Worm (Caenorhabditis elegans) whole organism, L1 larva: ENCODE results near the gene Y41D4B.14.

Experiments used
- C16A3.4 ChIP-seq: fragments of 150-350 bp; optimal IDR thresholded peaks from 2 replicates; lab custom pipeline; 2014; ENCODE audit warnings: missing biosample characterization, missing genetic modification characterization
- Y116A8C.19 ChIP-seq: sonication (generic microtip); optimal IDR thresholded peaks from 2 replicates; lab custom pipeline; 2016; ENCODE audit warnings: missing compliant biosample characterization, missing genetic modification characterization, borderline replicate concordance
- ama-1 ChIP-seq: fragments of 150-350 bp; optimal IDR thresholded peaks from 2 replicates; lab custom pipeline; 2014
- blmp-1 ChIP-seq: fragments of 150-350 bp; optimal IDR thresholded peaks from 2 replicates; lab custom pipeline; 2014; ENCODE audit warnings: missing biosample characterization, missing genetic modification characterization
- ceh-8 ChIP-seq: fragments of 200-800 bp; sonication (Bioruptor generic); optimal IDR thresholded peaks from 2 replicates; lab custom pipeline; 2018; ENCODE audit warnings: mild to moderate bottlenecking, missing genetic modification characterization, moderate library complexity, missing compliant biosample characterization
- ceh-88 ChIP-seq: fragments of 200-800 bp; sonication (Bioruptor generic); IDR thresholded peaks from 2 replicates; pipeline ENCODE4 v1.3.6; 2022; ENCODE audit warnings: missing genetic modification characterization, missing compliant biosample characterization
- efl-1 ChIP-seq, 4 experiments: fragments of 150-350 bp; optimal IDR thresholded peaks in 3 of 4; peaks in 1 of 4; 1 replicate in 1 of 4; 2 replicates in 3 of 4; lab custom pipeline; 2014; ENCODE audit warnings: missing biosample characterization in 2 of 4, missing genetic modification characterization in 2 of 4, missing genetic modification reagents in 2 of 4
- egl-13 ChIP-seq: sonication (generic microtip); optimal IDR thresholded peaks from 2 replicates; lab custom pipeline; 2016; ENCODE audit warnings: missing genotype, missing genetic modification reagents, missing genetic modification characterization, missing compliant biosample characterization
- elt-2 ChIP-seq: sonication (generic microtip); optimal IDR thresholded peaks from 2 replicates; lab custom pipeline; 2016; ENCODE audit warnings: missing genetic modification characterization, mild to moderate bottlenecking, inconsistent platforms, missing compliant biosample characterization, missing genetic modification reagents
- hlh-4 ChIP-seq: sonication (generic microtip); optimal IDR thresholded peaks from 2 replicates; lab custom pipeline; 2016; ENCODE audit warnings: mild to moderate bottlenecking, missing genetic modification characterization, missing compliant biosample characterization
- hpl-2 ChIP-seq: fragments of 150-350 bp; optimal IDR thresholded peaks from 2 replicates; lab custom pipeline; 2014; ENCODE audit warnings: missing biosample characterization, missing genetic modification reagents, missing genetic modification characterization
- jun-1 ChIP-seq: fragments of 150-350 bp; optimal IDR thresholded peaks from 2 replicates; lab custom pipeline; 2014; ENCODE audit warnings: missing biosample characterization, missing genetic modification reagents, missing genetic modification characterization
- lin-13 ChIP-seq: fragments of 150-350 bp; optimal IDR thresholded peaks from 2 replicates; lab custom pipeline; 2014; ENCODE audit warnings: missing biosample characterization, missing genetic modification reagents, missing genetic modification characterization
- lin-15B ChIP-seq: fragments of 150-350 bp; sonication (generic microtip); optimal IDR thresholded peaks from 3 replicates; lab custom pipeline; 2014; ENCODE audit warnings: missing biosample characterization, missing genetic modification characterization
- lin-39 ChIP-seq: fragments of 150-350 bp; optimal IDR thresholded peaks from 2 replicates; lab custom pipeline; 2014; ENCODE audit warnings: missing biosample characterization, missing genetic modification reagents, missing genetic modification characterization
- nhr-19 ChIP-seq: fragments of 200-800 bp; sonication (Bioruptor generic); conservative IDR thresholded peaks from 2 replicates; pipeline ENCODE4 v1.3.6; 2022; ENCODE audit warnings: missing genetic modification characterization, missing compliant biosample characterization
- nhr-237 ChIP-seq: fragments of 150-350 bp; optimal IDR thresholded peaks from 2 replicates; lab custom pipeline; 2014; ENCODE audit warnings: missing biosample characterization, missing genetic modification characterization
- nhr-71 ChIP-seq: sonication (generic microtip); optimal IDR thresholded peaks from 2 replicates; lab custom pipeline; 2016; ENCODE audit warnings: mild to moderate bottlenecking, missing genetic modification characterization, moderate library complexity, missing compliant biosample characterization
- nhr-76 ChIP-seq: sonication (generic microtip); optimal IDR thresholded peaks from 2 replicates; lab custom pipeline; 2017; ENCODE audit warnings: missing biosample characterization, missing genetic modification characterization
- nhr-85 ChIP-seq: sonication (generic microtip); peaks from one replicate; lab custom pipeline; 2016; ENCODE audit warnings: missing genetic modification characterization, inconsistent platforms, missing compliant biosample characterization
- nhr-90 ChIP-seq: sonication (generic microtip); optimal IDR thresholded peaks from 2 replicates; lab custom pipeline; 2016; ENCODE audit warnings: mild to moderate bottlenecking, missing genetic modification characterization, missing compliant biosample characterization; ENCODE audit not compliant: poor library complexity
- pax-3 ChIP-seq: fragments of 200-800 bp; sonication (Bioruptor generic); optimal IDR thresholded peaks from 2 replicates; lab custom pipeline; 2018; ENCODE audit warnings: mild to moderate bottlenecking, missing genetic modification characterization, moderate library complexity, missing compliant biosample characterization
- rnt-1 ChIP-seq: sonication (generic microtip); optimal IDR thresholded peaks from 2 replicates; lab custom pipeline; 2016; ENCODE audit warnings: mild to moderate bottlenecking, missing genetic modification characterization, moderate library complexity, missing compliant biosample characterization
- swsn-7 ChIP-seq: sonication (generic microtip); optimal IDR thresholded peaks from 2 replicates; lab custom pipeline; 2016; ENCODE audit warnings: missing genetic modification characterization, missing compliant biosample characterization
- tbx-2 ChIP-seq: sonication (generic microtip); optimal IDR thresholded peaks from 2 replicates; lab custom pipeline; 2016; ENCODE audit warnings: missing genetic modification characterization, missing compliant biosample characterization
- tlp-1 ChIP-seq: fragments of 150-350 bp; optimal IDR thresholded peaks from 2 replicates; lab custom pipeline; 2014; ENCODE audit warnings: missing biosample characterization, missing genetic modification characterization
- unc-130 ChIP-seq: fragments of 150-350 bp; optimal IDR thresholded peaks from 2 replicates; lab custom pipeline; 2017; ENCODE audit warnings: missing biosample characterization, missing genetic modification characterization, inconsistent platforms
- unc-62 ChIP-seq: fragments of 150-350 bp; optimal IDR thresholded peaks from 2 replicates; lab custom pipeline; 2014; ENCODE audit warnings: missing biosample characterization, missing genetic modification reagents, missing genetic modification characterization
- unc-86 ChIP-seq: sonication (generic microtip); optimal IDR thresholded peaks from 2 replicates; lab custom pipeline; 2016; ENCODE audit warnings: missing genetic modification characterization, missing compliant biosample characterization
- unc-98 ChIP-seq: fragments of 200-800 bp; sonication (Bioruptor generic); IDR thresholded peaks from 2 replicates; pipeline ENCODE4 v1.3.6; 2022; ENCODE audit warnings: missing genetic modification characterization, missing compliant biosample characterization
- xbp-1 ChIP-seq: sonication (generic microtip); optimal IDR thresholded peaks from 2 replicates; lab custom pipeline; 2016; ENCODE audit warnings: missing genetic modification characterization, missing compliant biosample characterization
- zag-1 ChIP-seq: fragments of 150-350 bp; optimal IDR thresholded peaks from 2 replicates; lab custom pipeline; 2014; ENCODE audit warnings: missing biosample characterization, missing genetic modification characterization
- ztf-4 ChIP-seq: fragments of 150-350 bp; optimal IDR thresholded peaks from 2 replicates; lab custom pipeline; 2014; ENCODE audit warnings: missing biosample characterization, missing genetic modification characterization

Y41D4B.14 gene

DNA sequence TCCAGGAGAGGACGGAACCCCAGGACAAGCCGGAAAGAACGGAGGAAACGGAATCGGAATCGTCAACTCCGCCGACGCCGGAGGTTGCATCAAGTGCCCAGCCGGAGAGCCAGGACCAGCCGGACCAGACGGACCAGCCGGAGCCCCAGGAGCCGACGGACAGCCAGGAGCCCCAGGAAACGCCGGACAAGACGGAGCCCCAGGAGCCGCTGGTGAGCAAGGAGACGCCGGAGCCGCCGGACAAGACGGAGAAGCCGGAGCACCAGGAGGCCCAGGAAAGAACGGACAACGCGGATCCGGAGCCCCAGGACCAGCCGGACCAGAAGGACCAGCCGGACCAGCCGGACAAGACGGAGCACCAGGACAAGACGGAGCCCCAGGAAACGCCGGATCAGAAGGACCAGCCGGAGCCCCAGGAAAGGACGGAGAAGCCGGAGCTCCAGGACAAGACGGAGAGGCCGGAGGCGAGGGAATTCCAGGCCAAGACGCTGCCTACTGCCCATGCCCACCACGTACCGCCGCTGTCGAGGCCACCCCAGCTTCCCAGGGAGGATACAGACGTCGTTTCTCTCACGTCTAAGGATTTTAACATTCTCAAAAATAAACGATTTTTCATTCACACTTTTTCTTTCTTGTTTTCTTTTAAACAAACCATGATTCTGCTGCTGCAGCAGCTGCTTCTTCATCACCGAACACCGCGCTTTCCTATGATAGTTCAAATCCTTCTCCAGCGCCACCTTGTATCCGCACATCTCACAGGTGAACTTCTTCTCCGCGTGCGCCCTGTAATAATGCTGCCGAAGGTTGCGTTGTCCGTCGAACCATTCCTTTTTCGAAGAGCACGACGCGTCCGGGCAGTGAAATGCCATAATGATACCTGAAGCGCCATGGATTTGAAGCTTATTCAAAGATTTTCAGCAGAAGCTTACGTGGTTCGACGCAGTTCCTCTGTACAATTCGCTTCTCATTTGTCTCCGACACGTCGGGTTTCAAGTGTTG lies 27.4 kb upstream of the Y41D4B.14 start:
- TF ChIP-seq jun-1 (tag; lab: Kevin White, UChicago) (no peak), nhr-76 (tag; lab: Kevin White, UChicago) (no peak), nhr-90 (tag; lab: Kevin White, UChicago) (no peak), ama-1 (lab: Kevin White, UChicago) (peak; percentile 82), nhr-85 (tag; lab: Kevin White, UChicago) (peak; percentile 71), hlh-4 (tag; lab: Kevin White, UChicago) (no peak), lin-15B (tag; lab: Kevin White, UChicago) (no peak), ceh-8 (GFP tag; lab: Kevin White, UChicago) (peak; percentile 72), xbp-1 (tag; lab: Kevin White, UChicago) (no peak), nhr-71 (tag; lab: Kevin White, UChicago) (no peak), nhr-19 (GFP tag; lab: Robert Waterston, UW) (no peak), rnt-1 (tag; lab: Kevin White, UChicago) (peak; percentile 2)
- TF ChIP-seq, all 84 proteins: peak for 4

ce11 chrIV:1550131-1550530 lies 26.7 kb upstream of the Y41D4B.14 start, which contains the start of gene C34H4.5:
Gene C34H4.5 (minus strand): TSS chrIV:1550231.
- no peak for TF ChIP-seq unc-86 (tag; lab: Kevin White, UChicago)
- TF ChIP-seq nhr-85 (tag; lab: Kevin White, UChicago), result no peak
- no peak for TF ChIP-seq swsn-7 (tag; lab: Kevin White, UChicago)
- no peak for TF ChIP-seq zag-1
- TF ChIP-seq hpl-2 (GFP tag; lab: Kevin White, UChicago), result no peak
- TF ChIP-seq lin-15B (tag; lab: Kevin White, UChicago), result no peak
- TF ChIP-seq tbx-2, result no peak
- TF ChIP-seq rnt-1 (tag; lab: Kevin White, UChicago), result no peak
- TF ChIP-seq jun-1 (tag; lab: Kevin White, UChicago), result no peak

- TF ChIP-seq nhr-237 (tag; lab: Kevin White, UChicago), result no peak
- no peak for TF ChIP-seq ceh-88 (GFP tag; lab: Robert Waterston, UW)
- TF ChIP-seq unc-98 (GFP tag; lab: Robert Waterston, UW), result no peak
- no peak for TF ChIP-seq pax-3 (tag; lab: Kevin White, UChicago)
- no peak for TF ChIP-seq C16A3.4 (tag; lab: Kevin White, UChicago)
- no peak for TF ChIP-seq ztf-4
- no peak for TF ChIP-seq ama-1 (lab: Kevin White, UChicago)
- no peak for TF ChIP-seq Y116A8C.19 (tag; lab: Kevin White, UChicago)
- TF ChIP-seq tlp-1 (tag; lab: Kevin White, UChicago), result no peak
These were observed 26.3 kb upstream of the Y41D4B.14 start, which contains the start of gene tag-244 for ce11 chrIV:1550578-1550977. Gene tag-244 (plus strand): TSS chrIV:1550878.

ce11 chrIV:1553195-1553918 lies 23.5 kb upstream of the Y41D4B.14 start, which contains the start of gene C34H4.2:
Gene C34H4.2 (plus strand): TSS chrIV:1553752.
- TF ChIP-seq unc-130 (no peak), unc-62 (GFP tag; lab: Kevin White, UChicago) (no peak), lin-13 (GFP tag; lab: Kevin White, UChicago) (no peak), pax-3 (tag; lab: Kevin White, UChicago) (no peak), egl-13 (tag; lab: Kevin White, UChicago) (no peak), elt-2 (peak; percentile 35), Y116A8C.19 (tag; lab: Kevin White, UChicago) (no peak), efl-1 (optimal IDR thresholded peaks at IDR 0.05; lab: Kevin White, UChicago) (no peak), efl-1 (GFP tag; optimal IDR thresholded peaks at IDR 0.05 in 1 of 2; lab: Kevin White, UChicago) (peak in 1 of 2 experiments; percentile 11), lin-39 (tag; lab: Kevin White, UChicago) (no peak), nhr-76 (tag; lab: Kevin White, UChicago) (no peak), blmp-1 (tag; lab: Kevin White, UChicago) (no peak), ceh-8 (GFP tag; lab: Kevin White, UChicago) (no peak), hpl-2 (GFP tag; lab: Kevin White, UChicago) (no peak)
